Fruit fly (Drosophila melanogaster) whole organism, prepupa: ENCODE data around the gene Pburs.
A peak's percentile ranks its signal among the peaks of the same experiment; 100 is the strongest.

Experiments used
- CG10631 ChIP-seq: fragments of 200-800 bp; sonication (Bioruptor generic); optimal IDR thresholded peaks from 2 replicates; lab custom pipeline; 2016; ENCODE audit warnings: missing biosample characterization, missing genetic modification characterization
- CG11294 ChIP-seq: fragments of 200-800 bp; sonication (Bioruptor generic); IDR thresholded peaks from 2 replicates; pipeline ENCODE4 v1.3.6; 2022; ENCODE audit warnings: missing biosample characterization, missing genetic modification characterization
- CG11902 ChIP-seq: fragments of 200-800 bp; sonication (Bioruptor generic); optimal IDR thresholded peaks from 3 replicates; lab custom pipeline; 2016; ENCODE audit warnings: missing biosample characterization, missing genetic modification characterization
- CG15336 ChIP-seq: fragments of 200-800 bp; sonication (Bioruptor generic); IDR thresholded peaks from 2 replicates; pipeline ENCODE4 v1.3.6; 2022; ENCODE audit warnings: missing biosample characterization, missing genetic modification characterization
- CG1621 ChIP-seq: fragments of 200-800 bp; sonication (Bioruptor generic); optimal IDR thresholded peaks from 3 replicates; lab custom pipeline; 2018; ENCODE audit warnings: missing biosample characterization, mild to moderate bottlenecking, missing genetic modification characterization
- CG3032 ChIP-seq: fragments of 200-800 bp; optimal IDR thresholded peaks from 2 replicates; lab custom pipeline; 2019; ENCODE audit warnings: missing biosample characterization, mild to moderate bottlenecking, missing genetic modification characterization, moderate library complexity
- CG31627 ChIP-seq: fragments of 200-800 bp; sonication (Bioruptor generic); optimal IDR thresholded peaks from 3 replicates; lab custom pipeline; 2016; ENCODE audit warnings: missing biosample characterization, missing genetic modification characterization
- CG32006 ChIP-seq: fragments of 200-800 bp; sonication (Bioruptor generic); optimal IDR thresholded peaks from 3 replicates; lab custom pipeline; 2017; ENCODE audit warnings: missing biosample characterization, mild to moderate bottlenecking, missing genetic modification characterization
- CG4318 ChIP-seq: fragments of 200-800 bp; sonication (Bioruptor generic); optimal IDR thresholded peaks from 3 replicates; lab custom pipeline; 2017; ENCODE audit warnings: missing biosample characterization, mild to moderate bottlenecking, missing genetic modification characterization
- CG6163 ChIP-seq: fragments of 200-800 bp; sonication (Bioruptor generic); IDR thresholded peaks from 3 replicates; pipeline ENCODE4 v1.3.6; 2022; ENCODE audit warnings: missing biosample characterization, missing genetic modification characterization
- CG6276 ChIP-seq: fragments of 200-800 bp; sonication (Bioruptor generic); optimal IDR thresholded peaks from 2 replicates; lab custom pipeline; 2017; ENCODE audit warnings: missing biosample characterization, mild to moderate bottlenecking, missing genetic modification characterization
- CG6808 ChIP-seq: fragments of 200-800 bp; sonication (Bioruptor generic); optimal IDR thresholded peaks from 3 replicates; lab custom pipeline; 2017; ENCODE audit warnings: missing biosample characterization, missing genetic modification characterization, mild to moderate bottlenecking, moderate library complexity, missing genetic modification reagents
- CG6854 ChIP-seq: fragments of 200-800 bp; sonication (Bioruptor generic); optimal IDR thresholded peaks from 2 replicates; lab custom pipeline; 2017; ENCODE audit warnings: missing biosample characterization, mild to moderate bottlenecking, missing genetic modification characterization
- CG8119 ChIP-seq: fragments of 200-800 bp; sonication (Bioruptor generic); IDR thresholded peaks from 3 replicates; pipeline ENCODE4 v1.3.6; 2022; ENCODE audit warnings: missing biosample characterization, missing genetic modification characterization
- CG9139 ChIP-seq: fragments of 200-800 bp; sonication (Bioruptor generic); optimal IDR thresholded peaks from 3 replicates; lab custom pipeline; 2017; ENCODE audit warnings: missing biosample characterization, mild to moderate bottlenecking, missing genetic modification characterization
- Eip78C ChIP-seq: fragments of 200-800 bp; sonication (Bioruptor generic); peaks from one replicate; lab custom pipeline; 2016; ENCODE audit warnings: missing biosample characterization, missing genetic modification characterization
- Eip93F ChIP-seq: fragments of 200-800 bp; sonication (Bioruptor generic); optimal IDR thresholded peaks from 2 replicates; lab custom pipeline; 2016; ENCODE audit warnings: missing biosample characterization, mild to moderate bottlenecking, missing genetic modification characterization
- Ets96B ChIP-seq: fragments of 200-800 bp; optimal IDR thresholded peaks from 2 replicates; lab custom pipeline; 2019; ENCODE audit warnings: missing biosample characterization, mild to moderate bottlenecking, missing genetic modification characterization, moderate library complexity
- Gug ChIP-seq: fragments of 200-800 bp; sonication (Bioruptor generic); IDR thresholded peaks from 2 replicates; pipeline ENCODE4 v1.3.6; 2022; ENCODE audit warnings: missing biosample characterization, missing genetic modification characterization
- Hr38 ChIP-seq: sonication (Bioruptor generic); optimal IDR thresholded peaks from 2 replicates; lab custom pipeline; 2016; ENCODE audit warnings: missing biosample characterization, missing genetic modification characterization
- Hr39 ChIP-seq: fragments of 200-800 bp; sonication (Bioruptor generic); optimal IDR thresholded peaks from 2 replicates; lab custom pipeline; 2016; ENCODE audit warnings: missing biosample characterization, missing genetic modification characterization
- Hr4 ChIP-seq: fragments of 200-800 bp; sonication (Bioruptor generic); optimal IDR thresholded peaks from 3 replicates; lab custom pipeline; 2016; ENCODE audit warnings: missing biosample characterization, missing genetic modification characterization
- Lpt ChIP-seq: fragments of 200-800 bp; sonication (Bioruptor generic); optimal IDR thresholded peaks from 3 replicates; lab custom pipeline; 2016; ENCODE audit warnings: missing biosample characterization, missing genetic modification characterization
- Met ChIP-seq: fragments of 200-800 bp; sonication (Bioruptor generic); optimal IDR thresholded peaks from 3 replicates; lab custom pipeline; 2016; ENCODE audit warnings: missing biosample characterization, missing genetic modification characterization
- OdsH ChIP-seq: fragments of 200-800 bp; sonication (Bioruptor generic); optimal IDR thresholded peaks from 3 replicates; lab custom pipeline; 2016; ENCODE audit warnings: missing biosample characterization, missing genetic modification characterization
- Smox ChIP-seq: fragments of 200-800 bp; sonication (Bioruptor generic); optimal IDR thresholded peaks from 3 replicates; lab custom pipeline; 2016; ENCODE audit warnings: missing biosample characterization, missing genetic modification characterization
- Sox102F ChIP-seq: fragments of 200-800 bp; sonication (Bioruptor generic); optimal IDR thresholded peaks from 2 replicates; lab custom pipeline; 2016; ENCODE audit warnings: missing biosample characterization, mild to moderate bottlenecking, missing genetic modification characterization
- Sox14 ChIP-seq: fragments of 200-800 bp; sonication (Bioruptor generic); optimal IDR thresholded peaks from 3 replicates; lab custom pipeline; 2016; ENCODE audit warnings: missing biosample characterization, missing genetic modification characterization
- Sox15 ChIP-seq: fragments of 200-800 bp; sonication (Bioruptor generic); optimal IDR thresholded peaks from 3 replicates; lab custom pipeline; 2016; ENCODE audit warnings: missing biosample characterization, missing genetic modification characterization
- achi ChIP-seq: fragments of 200-800 bp; sonication (Bioruptor generic); optimal IDR thresholded peaks from 3 replicates; lab custom pipeline; 2016; ENCODE audit warnings: missing biosample characterization, missing genetic modification characterization
- dac ChIP-seq: fragments of 200-800 bp; sonication (Bioruptor generic); optimal IDR thresholded peaks from 2 replicates; lab custom pipeline; 2017; ENCODE audit warnings: missing biosample characterization, mild to moderate bottlenecking, missing genetic modification characterization
- dsx ChIP-seq: fragments of 200-800 bp; optimal IDR thresholded peaks from 3 replicates; lab custom pipeline; 2019; ENCODE audit warnings: missing biosample characterization, mild to moderate bottlenecking, missing genetic modification characterization, moderate library complexity; ENCODE audit not compliant: poor library complexity, severe bottlenecking
- esn ChIP-seq: fragments of 200-800 bp; sonication (Bioruptor generic); optimal IDR thresholded peaks from 2 replicates; lab custom pipeline; 2016; ENCODE audit warnings: missing biosample characterization, mild to moderate bottlenecking, missing genetic modification characterization, moderate library complexity
- fkh ChIP-seq: fragments of 200-800 bp; sonication (Bioruptor generic); optimal IDR thresholded peaks from 3 replicates; lab custom pipeline; 2017; ENCODE audit warnings: missing biosample characterization, mild to moderate bottlenecking, missing genetic modification characterization, moderate library complexity
- pdm3 ChIP-seq: fragments of 200-800 bp; sonication (Bioruptor generic); optimal IDR thresholded peaks from 3 replicates; lab custom pipeline; 2016; ENCODE audit warnings: missing biosample characterization, missing genetic modification characterization
- salr ChIP-seq, 2 experiments: fragments of 200-800 bp; sonication (Bioruptor generic); optimal IDR thresholded peaks; 3 replicates each; lab custom pipeline; 2016 to 2018; ENCODE audit warnings: missing biosample characterization in 2 of 2, missing genetic modification characterization in 2 of 2, mild to moderate bottlenecking in 1 of 2
- svp ChIP-seq: fragments of 200-800 bp; sonication (Bioruptor generic); peaks from one replicate; lab custom pipeline; 2016; ENCODE audit warnings: missing biosample characterization, missing genetic modification characterization
- topi ChIP-seq: fragments of 200-800 bp; sonication (Bioruptor generic); optimal IDR thresholded peaks from 3 replicates; lab custom pipeline; 2016; ENCODE audit warnings: missing biosample characterization, missing genetic modification characterization
- vri ChIP-seq: fragments of 200-800 bp; sonication (Bioruptor generic); optimal IDR thresholded peaks from 3 replicates; lab custom pipeline; 2016; ENCODE audit warnings: missing biosample characterization, mild to moderate bottlenecking, missing genetic modification characterization

The Pburs gene

DNA sequence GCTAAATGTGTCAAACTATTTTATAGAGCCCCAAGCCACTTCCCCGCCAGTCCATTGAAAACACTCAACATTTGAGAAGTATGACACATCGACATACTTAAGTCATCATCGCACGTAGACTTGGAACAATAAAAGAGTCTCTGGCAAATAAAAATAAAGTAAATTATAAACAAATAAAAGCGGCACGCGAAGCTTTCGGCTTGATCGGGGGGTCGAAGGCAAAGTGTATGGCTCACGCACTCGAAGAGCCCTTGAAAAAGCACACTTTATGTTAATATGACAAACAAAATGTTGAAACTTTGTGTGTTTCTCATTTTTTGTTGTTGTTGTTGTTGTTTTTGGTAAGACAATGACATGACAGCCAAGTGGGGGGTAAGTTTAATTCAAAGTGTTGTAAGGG lies 20.9 kb downstream of the Pburs start:
- peak; percentile 82 for TF ChIP-seq fkh (GFP tag; lab: Kevin White, UChicago)
- no peak for TF ChIP-seq Hr4
- TF ChIP-seq svp (GFP tag; lab: Kevin White, UChicago), result no peak
- no peak for TF ChIP-seq CG9139 (GFP tag; lab: Kevin White, UChicago)
- TF ChIP-seq Sox102F (GFP tag; lab: Kevin White, UChicago), result no peak
- TF ChIP-seq CG31627 (GFP tag; lab: Kevin White, UChicago), result no peak
- TF ChIP-seq dsx (GFP tag; lab: Kevin White, UChicago), result no peak

dm6 chr2L:14395065-14395439 lies 22.1 kb downstream of the Pburs start:
- TF ChIP-seq fkh (GFP tag; lab: Kevin White, UChicago) (peak; percentile 48), svp (GFP tag; lab: Kevin White, UChicago) (peak; percentile 15), CG32006 (GFP tag; lab: Kevin White, UChicago) (no peak), CG6854 (no peak), salr (GFP tag; optimal IDR thresholded peaks at IDR 0.05; lab: Kevin White, UChicago) (no peak)
- TF ChIP-seq, all 60 proteins: peak for 2

- TF ChIP-seq vri (peak; percentile 45), Eip78C (GFP tag; lab: Kevin White, UChicago) (peak; percentile 58), CG6854 (no peak), esn (peak; percentile 4), CG4318 (no peak), Smox (GFP tag; lab: Kevin White, UChicago) (peak; percentile 32), Met (GFP tag; lab: Kevin White, UChicago) (peak; percentile 36), CG6163 (GFP tag; lab: Robert Waterston, UW) (peak; percentile 14; the same call in 1 of the 3 replicates)
Observed at dm6 chr2L:14394298-14395064, 22.6 kb downstream of the Pburs start.

DNA sequence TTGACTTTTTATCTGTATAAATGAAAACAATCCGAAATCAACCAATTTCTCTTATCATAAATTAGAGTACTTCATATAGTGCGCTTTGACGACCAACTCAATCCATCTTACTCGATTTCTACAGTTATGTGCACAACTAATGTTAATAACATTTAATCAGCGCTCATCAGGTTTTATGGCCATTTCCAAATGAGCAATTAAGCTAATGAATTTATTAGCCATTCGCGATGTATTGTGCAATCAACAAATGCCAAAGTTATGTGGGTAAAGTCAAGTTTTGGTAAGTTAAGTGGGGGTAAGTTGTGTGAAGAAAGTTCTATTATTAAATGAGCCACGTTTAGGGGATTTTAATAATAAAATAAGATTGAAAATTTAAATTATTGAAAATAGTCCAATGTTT lies 23.6 kb downstream of the Pburs start:
- TF ChIP-seq topi (no peak), CG11902 (GFP tag; lab: Kevin White, UChicago) (no peak), Sox15 (GFP tag; lab: Kevin White, UChicago) (no peak), Hr38 (GFP tag; lab: Kevin White, UChicago) (no peak), CG9139 (GFP tag; lab: Kevin White, UChicago) (no peak), achi (no peak), CG6276 (GFP tag; lab: Kevin White, UChicago) (no peak), CG1621 (tag; lab: Kevin White, UChicago) (no peak), dac (GFP tag; lab: Kevin White, UChicago) (no peak), Lpt (no peak)

dm6 chr2L:14388448-14388847 lies 28.7 kb downstream of the Pburs start:
- no peak for TF ChIP-seq CG3032 (tag; lab: Kevin White, UChicago)
- TF ChIP-seq CG10631 (GFP tag; lab: Kevin White, UChicago), result no peak
- peak; percentile 4 for TF ChIP-seq CG31627 (GFP tag; lab: Kevin White, UChicago)
- peak; percentile 12 for TF ChIP-seq achi
- 0 out of 2 replicates have a peak, but pooled peaks have one; percentile 16 for TF ChIP-seq Gug
- peak; percentile 34; the same call in 1 of the 2 replicates for TF ChIP-seq CG15336 (GFP tag; lab: Robert Waterston, UW)
- TF ChIP-seq Hr39, result peak; percentile 1
- no peak for TF ChIP-seq CG6808 (GFP tag; lab: Kevin White, UChicago)
- TF ChIP-seq CG8119 (GFP tag; lab: Robert Waterston, UW), result peak; percentile 54; the same call in 2 of the 3 replicates
- peak; percentile 31 for TF ChIP-seq pdm3 (GFP tag; lab: Kevin White, UChicago)
- TF ChIP-seq Eip78C (GFP tag; lab: Kevin White, UChicago), result peak; percentile 64
- TF ChIP-seq OdsH (GFP tag; lab: Kevin White, UChicago), result peak; percentile 5
- no peak for TF ChIP-seq Sox14
- TF ChIP-seq Eip93F, result no peak
- TF ChIP-seq Hr4, result peak; percentile 22
- TF ChIP-seq Sox102F (GFP tag; lab: Kevin White, UChicago), result peak; percentile 21
- TF ChIP-seq CG11294, result no peak
- TF ChIP-seq Ets96B (tag; lab: Kevin White, UChicago), result no peak
- TF ChIP-seq CG32006 (GFP tag; lab: Kevin White, UChicago), result peak; percentile 59
- peak; percentile 7 for TF ChIP-seq CG4318
- TF ChIP-seq svp (GFP tag; lab: Kevin White, UChicago), result no peak
